Fruit fly (Drosophila melanogaster) whole organism, embryonic: ENCODE results near the gene Sfxn2.

Experiments
- Atf6 ChIP-seq: fragments of 200-800 bp; sonication (Bioruptor generic); IDR thresholded peaks from 2 replicates; pipeline ENCODE4 v1.3.6; 2022; ENCODE audit warnings: missing biosample characterization, missing genetic modification characterization
- Awh ChIP-seq: fragments of 200-800 bp; sonication (Bioruptor generic); IDR thresholded peaks from 2 replicates; pipeline ENCODE4, ENCODE4 v1.3.6; 2022; ENCODE audit warnings: missing biosample characterization, missing genetic modification characterization
- CG10209 ChIP-seq: fragments of 200-800 bp; sonication (Bioruptor generic); optimal IDR thresholded peaks from 3 replicates; lab custom pipeline; 2017; ENCODE audit warnings: missing biosample characterization, mild to moderate bottlenecking, missing genetic modification characterization, missing genetic modification reagents
- CG10959 ChIP-seq: fragments of 200-800 bp; sonication (Bioruptor generic); IDR thresholded peaks from 2 replicates; pipeline ENCODE4 v1.3.6; 2022; ENCODE audit warnings: missing biosample characterization, missing genetic modification characterization
- CG11247 ChIP-seq: fragments of 200-800 bp; sonication (Bioruptor generic); IDR thresholded peaks from 2 replicates; pipeline ENCODE4 v1.3.6; 2022; ENCODE audit warnings: missing biosample characterization, missing genetic modification characterization
- CG12391 ChIP-seq: fragments of 200-800 bp; sonication (Bioruptor generic); optimal IDR thresholded peaks from 3 replicates; lab custom pipeline; 2018; ENCODE audit warnings: missing biosample characterization, mild to moderate bottlenecking, missing genetic modification characterization, moderate library complexity
- CG14710 ChIP-seq: fragments of 200-800 bp; sonication (Bioruptor generic); optimal IDR thresholded peaks from 3 replicates; lab custom pipeline; 2019; ENCODE audit warnings: missing biosample characterization, mild to moderate bottlenecking, missing genetic modification characterization, moderate library complexity
- CG14965 ChIP-seq: fragments of 200-800 bp; sonication (Bioruptor generic); optimal IDR thresholded peaks from 2 replicates; lab custom pipeline; 2016; ENCODE audit warnings: missing biosample characterization, missing genetic modification characterization, borderline replicate concordance
- CG15269 ChIP-seq: fragments of 200-800 bp; sonication (Bioruptor generic); optimal IDR thresholded peaks from 2 replicates; lab custom pipeline; 2018; ENCODE audit warnings: missing biosample characterization, mild to moderate bottlenecking, missing genetic modification characterization, moderate library complexity
- CG1529 ChIP-seq: fragments of 200-800 bp; sonication (Bioruptor generic); optimal IDR thresholded peaks from 3 replicates; lab custom pipeline; 2018; ENCODE audit warnings: missing biosample characterization, missing genetic modification characterization
- CG16863 ChIP-seq: fragments of 200-800 bp; sonication (Bioruptor generic); optimal IDR thresholded peaks from 3 replicates; lab custom pipeline; 2016; ENCODE audit warnings: missing biosample characterization, missing genetic modification characterization
- CG17186 ChIP-seq: fragments of 200-800 bp; sonication (Bioruptor generic); optimal IDR thresholded peaks from 3 replicates; lab custom pipeline; 2017; ENCODE audit warnings: missing biosample characterization, missing genetic modification reagents, missing genetic modification characterization
- CG17829 ChIP-seq: fragments of 200-800 bp; optimal IDR thresholded peaks from 2 replicates; lab custom pipeline; 2019; ENCODE audit warnings: missing biosample characterization, mild to moderate bottlenecking, missing genetic modification characterization, moderate library complexity
- CG2129 ChIP-seq: fragments of 200-800 bp; sonication (Bioruptor generic); IDR thresholded peaks from 2 replicates; pipeline ENCODE4 v1.3.6; 2022; ENCODE audit warnings: missing biosample characterization, missing genetic modification characterization; ENCODE audit not compliant: partially characterized antibody
- CG2875 ChIP-seq: fragments of 200-800 bp; sonication (Bioruptor generic); optimal IDR thresholded peaks from 2 replicates; lab custom pipeline; 2017; ENCODE audit warnings: missing biosample characterization, mild to moderate bottlenecking, missing genetic modification characterization, missing genetic modification reagents
- CG31224 ChIP-seq: fragments of 200-800 bp; sonication (Bioruptor generic); IDR thresholded peaks from 2 replicates; pipeline ENCODE4 v1.3.6; 2022; ENCODE audit warnings: missing biosample characterization, missing genetic modification characterization
- CG31365 ChIP-seq: fragments of 200-800 bp; sonication (Bioruptor generic); optimal IDR thresholded peaks from 2 replicates; lab custom pipeline; 2018; ENCODE audit warnings: missing biosample characterization, mild to moderate bottlenecking, missing genetic modification characterization
- CG31441 ChIP-seq: fragments of 200-800 bp; sonication (Bioruptor generic); IDR thresholded peaks from 2 replicates; pipeline ENCODE4 v1.3.6; 2022; ENCODE audit warnings: missing biosample characterization, missing genetic modification characterization
- CG3281 ChIP-seq: fragments of 200-800 bp; sonication (Bioruptor generic); optimal IDR thresholded peaks from 3 replicates; lab custom pipeline; 2017; ENCODE audit warnings: missing biosample characterization, mild to moderate bottlenecking, missing genetic modification characterization
- CG3838 ChIP-seq: fragments of 200-800 bp; sonication (Bioruptor generic); optimal IDR thresholded peaks from 3 replicates; lab custom pipeline; 2016; ENCODE audit warnings: missing biosample characterization, missing genetic modification characterization
- CG4617 ChIP-seq: fragments of 200-800 bp; sonication (Bioruptor generic); optimal IDR thresholded peaks from 3 replicates; lab custom pipeline; 2016; ENCODE audit warnings: missing biosample characterization, missing genetic modification characterization, borderline replicate concordance
- CG4730 ChIP-seq: fragments of 200-800 bp; sonication (Bioruptor generic); IDR thresholded peaks from 2 replicates; pipeline ENCODE4 v1.3.6; 2022; ENCODE audit warnings: missing biosample characterization, missing genetic modification characterization
- CG6272 ChIP-seq: fragments of 200-800 bp; sonication (Bioruptor generic); IDR thresholded peaks from 2 replicates; pipeline ENCODE4 v1.3.6; 2022; ENCODE audit warnings: missing biosample characterization, missing genetic modification characterization
- CG6791 ChIP-seq: fragments of 200-800 bp; sonication (Bioruptor generic); IDR thresholded peaks from 3 replicates; pipeline ENCODE4 v1.3.6; 2022; ENCODE audit warnings: missing biosample characterization, missing genetic modification characterization; ENCODE audit not compliant: partially characterized antibody
- CG7786 ChIP-seq: fragments of 200-800 bp; sonication (Bioruptor generic); optimal IDR thresholded peaks from 2 replicates; lab custom pipeline; 2016; ENCODE audit warnings: missing biosample characterization, missing genetic modification characterization
- CrebB ChIP-seq: fragments of 200-800 bp; sonication (Bioruptor generic); optimal IDR thresholded peaks from 3 replicates; lab custom pipeline; 2018; ENCODE audit warnings: missing biosample characterization, mild to moderate bottlenecking, missing genetic modification characterization
- Hmx ChIP-seq: fragments of 200-800 bp; sonication (Bioruptor generic); optimal IDR thresholded peaks from 2 replicates; lab custom pipeline; 2016; ENCODE audit warnings: missing biosample characterization, missing genetic modification characterization
- MESR4 ChIP-seq: fragments of 200-800 bp; sonication (Bioruptor generic); optimal IDR thresholded peaks from 2 replicates; lab custom pipeline; 2018; ENCODE audit warnings: missing biosample characterization, mild to moderate bottlenecking, missing genetic modification characterization, moderate library complexity
- Mad ChIP-seq: fragments of 200-800 bp; sonication (Bioruptor generic); optimal IDR thresholded peaks from 2 replicates; lab custom pipeline; 2016; ENCODE audit warnings: missing biosample characterization, missing genetic modification characterization
- ac ChIP-seq: fragments of 200-800 bp; sonication (Bioruptor generic); optimal IDR thresholded peaks from 3 replicates; lab custom pipeline; 2017; ENCODE audit warnings: missing biosample characterization, mild to moderate bottlenecking, missing genetic modification characterization
- amos ChIP-seq: fragments of 200-800 bp; sonication (Bioruptor generic); IDR thresholded peaks from 2 replicates; pipeline ENCODE4 v1.3.6; 2022; ENCODE audit warnings: missing biosample characterization, missing genetic modification characterization; ENCODE audit not compliant: partially characterized antibody
- ash1 ChIP-seq: fragments of 200-800 bp; sonication (Bioruptor generic); optimal IDR thresholded peaks from 2 replicates; lab custom pipeline; 2018; ENCODE audit warnings: missing biosample characterization, mild to moderate bottlenecking, missing genetic modification characterization
- bigmax ChIP-seq: fragments of 200-800 bp; sonication (Bioruptor generic); optimal IDR thresholded peaks from 2 replicates; lab custom pipeline; 2018; ENCODE audit warnings: missing biosample characterization, mild to moderate bottlenecking, missing genetic modification characterization
- corto ChIP-seq: fragments of 200-800 bp; sonication (Bioruptor generic); optimal IDR thresholded peaks from 2 replicates; lab custom pipeline; 2016; ENCODE audit warnings: missing biosample characterization, mild to moderate bottlenecking, missing genetic modification characterization, moderate library complexity
- crol ChIP-seq: fragments of 200-800 bp; sonication (Bioruptor generic); IDR thresholded peaks from 2 replicates; pipeline ENCODE4 v1.3.6; 2022; ENCODE audit warnings: missing biosample characterization, missing genetic modification characterization
- emc ChIP-seq: fragments of 200-800 bp; sonication (Bioruptor generic); optimal IDR thresholded peaks from 2 replicates; lab custom pipeline; 2016; ENCODE audit warnings: missing biosample characterization, missing genetic modification characterization
- grn ChIP-seq: fragments of 200-800 bp; sonication (Bioruptor generic); optimal IDR thresholded peaks from 3 replicates; lab custom pipeline; 2017; ENCODE audit warnings: missing biosample characterization, missing genetic modification characterization
- ind ChIP-seq: fragments of 200-800 bp; sonication (Bioruptor generic); optimal IDR thresholded peaks from 3 replicates; lab custom pipeline; 2016; ENCODE audit warnings: missing biosample characterization, missing genetic modification characterization
- klu ChIP-seq: fragments of 200-800 bp; sonication (Bioruptor generic); IDR thresholded peaks from 2 replicates; pipeline ENCODE4 v1.3.6; 2022; ENCODE audit warnings: missing biosample characterization, missing genetic modification characterization
- luna ChIP-seq: fragments of 200-800 bp; sonication (Bioruptor generic); optimal IDR thresholded peaks from 2 replicates; lab custom pipeline; 2016; ENCODE audit warnings: missing biosample characterization, missing genetic modification characterization
- odd ChIP-seq: fragments of 200-800 bp; sonication (Bioruptor generic); optimal IDR thresholded peaks from 2 replicates; lab custom pipeline; 2017; ENCODE audit warnings: missing biosample characterization, mild to moderate bottlenecking, missing genetic modification characterization
- pan ChIP-seq, 4 experiments: fragments of >200 bp in 3 of 4; fragments of 200-800 bp in 1 of 4; sonication (Bioruptor generic) in 1 of 4; optimal IDR thresholded peaks in 3 of 4; IDR thresholded peaks in 1 of 4; 2 replicates each; pipeline versions ENCODE4 v1.3.6 to Lab custom; 2017 to 2022; ENCODE audit warnings: missing biosample characterization in 2 of 4, missing genetic modification characterization in 2 of 4, mixed read lengths in 1 of 4
- pb ChIP-seq: fragments of 200-800 bp; sonication (Bioruptor generic); optimal IDR thresholded peaks from 3 replicates; lab custom pipeline; 2016; ENCODE audit warnings: missing biosample characterization, missing genetic modification characterization
- repo ChIP-seq: fragments of 200-800 bp; sonication (Bioruptor generic); optimal IDR thresholded peaks from 2 replicates; lab custom pipeline; 2016; ENCODE audit warnings: missing biosample characterization, missing genetic modification characterization
- rib ChIP-seq: fragments of 200-800 bp; sonication (Bioruptor generic); IDR thresholded peaks from 2 replicates; pipeline ENCODE4 v1.3.6; 2022; ENCODE audit warnings: missing biosample characterization, missing genetic modification characterization
- slou ChIP-seq: fragments of 200-800 bp; sonication (Bioruptor generic); optimal IDR thresholded peaks from 3 replicates; lab custom pipeline; 2016; ENCODE audit warnings: missing biosample characterization, missing genetic modification characterization
- toy ChIP-seq: fragments of 200-800 bp; sonication (Bioruptor generic); IDR thresholded peaks from 2 replicates; pipeline ENCODE4 v1.3.6; 2022; ENCODE audit warnings: missing biosample characterization, missing genetic modification characterization
- wek ChIP-seq: fragments of 200-800 bp; sonication (Bioruptor generic); optimal IDR thresholded peaks from 3 replicates; lab custom pipeline; 2018; ENCODE audit warnings: missing biosample characterization, mild to moderate bottlenecking, missing genetic modification characterization, moderate library complexity

The Sfxn2 gene

DNA sequence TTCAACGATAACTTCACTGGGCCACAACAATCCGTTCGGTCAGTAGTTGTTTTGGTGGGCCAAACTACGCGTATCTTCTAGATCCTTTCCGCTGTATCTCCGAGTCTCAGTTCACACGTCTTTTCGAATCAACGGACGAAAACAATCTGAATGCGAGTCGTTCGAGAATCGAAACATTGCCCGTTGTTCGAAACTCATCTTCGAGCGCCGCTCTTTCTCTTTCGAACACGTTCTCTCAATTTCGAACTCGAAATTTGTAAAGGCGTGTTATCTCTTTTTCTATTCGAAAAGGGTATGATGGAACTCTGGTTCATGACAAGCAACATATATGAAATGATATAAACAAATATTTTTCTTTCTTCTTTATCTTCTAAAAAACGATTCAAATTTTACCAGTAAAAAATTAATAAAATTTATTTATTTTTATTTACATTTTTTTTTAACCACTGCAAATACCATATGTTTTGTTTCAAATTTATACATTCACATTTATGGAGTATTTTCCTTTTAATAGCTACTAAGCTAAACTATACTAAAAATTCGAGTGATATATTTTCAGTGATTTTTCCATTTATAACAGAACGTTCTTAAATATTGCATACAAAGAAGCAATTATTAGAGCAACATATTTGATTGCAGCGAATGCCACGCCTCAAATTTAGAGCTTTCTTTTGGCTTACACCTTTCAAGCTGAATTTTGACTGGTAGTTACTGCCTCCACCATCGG, 17.5 kb upstream of the Sfxn2 start, which contains the start of gene nkd (continued):
- TF ChIP-seq corto, result peak; percentile 58
- peak; percentile 76 for TF ChIP-seq grn (GFP tag; lab: Kevin White, UChicago)
- TF ChIP-seq crol (GFP tag; lab: Robert Waterston, UW), result 0 out of 2 replicates have a peak, but pooled peaks have one; percentile 36
- peak; percentile 60; the same call in 1 of the 2 replicates for TF ChIP-seq amos (GFP tag; lab: Robert Waterston, UW)
- peak; percentile 62 for TF ChIP-seq ash1 (GFP tag; lab: Kevin White, UChicago)
- peak; percentile 87 for TF ChIP-seq CG10209 (GFP tag; lab: Kevin White, UChicago)
- peak; percentile 85 for TF ChIP-seq Atf6 (GFP tag; lab: Robert Waterston, UW)
- TF ChIP-seq CG31365 (tag; lab: Kevin White, UChicago), result peak; percentile 40
- peak; percentile 94 for TF ChIP-seq CG17829
- peak; percentile 95 for TF ChIP-seq CG15269 (tag; lab: Kevin White, UChicago)
- TF ChIP-seq CG12391 (tag; lab: Kevin White, UChicago), result peak; percentile 97
- TF ChIP-seq pan (optimal IDR thresholded peaks at IDR 0.05; lab: Kevin White, UChicago), result peak in 1 of 2 experiments; percentile 23
- TF ChIP-seq pan (GFP tag; optimal IDR thresholded peaks at IDR 0.05 in 1 of 2, IDR thresholded peaks at IDR 0.05 in 1 of 2), result peak in 1 of 2 experiments; percentile 95
- TF ChIP-seq CG17186, result no peak
- peak; percentile 82 for TF ChIP-seq ind (GFP tag; lab: Kevin White, UChicago)
- peak; percentile 86 for TF ChIP-seq CrebB
- TF ChIP-seq wek, result peak; percentile 50
- TF ChIP-seq CG7786 (GFP tag; lab: Kevin White, UChicago), result peak; percentile 66
- TF ChIP-seq CG14710 (tag; lab: Kevin White, UChicago), result peak; percentile 92
- TF ChIP-seq CG3281, result peak; percentile 46
- TF ChIP-seq emc (GFP tag; lab: Kevin White, UChicago), result no peak
- peak; percentile 69 for TF ChIP-seq Mad (GFP tag; lab: Kevin White, UChicago)
- no peak; the same call in none of the 2 replicates for TF ChIP-seq klu (GFP tag; lab: Robert Waterston, UW)
- no peak for TF ChIP-seq luna (GFP tag; lab: Kevin White, UChicago)
- peak; percentile 59 for TF ChIP-seq CG3838
- peak; percentile 73 for TF ChIP-seq CG16863 (GFP tag; lab: Kevin White, UChicago)
- peak; percentile 53 for TF ChIP-seq CG4617 (GFP tag; lab: Kevin White, UChicago)
- TF ChIP-seq CG4730 (GFP tag; lab: Robert Waterston, UW), result peak; percentile 86
- peak; percentile 61 for TF ChIP-seq CG2875 (GFP tag; lab: Kevin White, UChicago)
- TF ChIP-seq repo (GFP tag; lab: Kevin White, UChicago), result peak; percentile 49
- TF ChIP-seq CG10959 (GFP tag; lab: Robert Waterston, UW), result peak; percentile 62; the same call in 1 of the 2 replicates
- TF ChIP-seq CG11247 (GFP tag; lab: Robert Waterston, UW), result peak; percentile 77
- peak; percentile 38 for TF ChIP-seq ac (GFP tag; lab: Kevin White, UChicago)
- TF ChIP-seq CG14965 (GFP tag; lab: Kevin White, UChicago), result no peak
- peak; percentile 29 for TF ChIP-seq CG1529 (GFP tag; lab: Kevin White, UChicago)
- no peak for TF ChIP-seq CG2129
- TF ChIP-seq CG31441 (GFP tag; lab: Robert Waterston, UW), result peak; percentile 97
- TF ChIP-seq odd (GFP tag; lab: Kevin White, UChicago), result peak; percentile 87
- no peak for TF ChIP-seq bigmax (GFP tag; lab: Kevin White, UChicago)
- TF ChIP-seq Hmx, result no peak
- TF ChIP-seq pb, result peak; percentile 34
- peak; percentile 94 for TF ChIP-seq Awh
- TF ChIP-seq slou (GFP tag; lab: Kevin White, UChicago), result peak; percentile 49
- peak; percentile 66; the same call in 1 of the 3 replicates for TF ChIP-seq CG6791 (GFP tag; lab: Robert Waterston, UW)
- peak; percentile 71 for TF ChIP-seq CG31224 (GFP tag; lab: Robert Waterston, UW)
- TF ChIP-seq rib, result peak; percentile 81; the same call in 1 of the 2 replicates
- TF ChIP-seq MESR4 (GFP tag; lab: Kevin White, UChicago), result peak; percentile 25
- TF ChIP-seq toy (GFP tag; lab: Robert Waterston, UW), result peak; percentile 63; the same call in 1 of the 2 replicates
- TF ChIP-seq CG6272 (GFP tag; lab: Robert Waterston, UW), result peak; percentile 62
